Worm (Caenorhabditis elegans) whole organism, L2 larva: ENCODE results near the gene str-162.

Experiments used
- C34F6.9 ChIP-seq: fragments of 150-350 bp; optimal IDR thresholded peaks from 2 replicates; lab custom pipeline; 2014; ENCODE audit warnings: missing biosample characterization, missing genetic modification characterization
- R02D3.7 ChIP-seq: fragments of 150-350 bp; optimal IDR thresholded peaks from 2 replicates; lab custom pipeline; 2014; ENCODE audit warnings: missing biosample characterization, missing genetic modification characterization
- Y55F3AM.14 ChIP-seq: fragments of 200-800 bp; sonication (Bioruptor generic); optimal IDR thresholded peaks from 2 replicates; lab custom pipeline; 2018; ENCODE audit warnings: mild to moderate bottlenecking, missing genetic modification characterization, missing compliant biosample characterization
- ZK546.5 ChIP-seq: sonication (generic microtip); optimal IDR thresholded peaks from 2 replicates; lab custom pipeline; 2017; ENCODE audit warnings: missing biosample characterization, missing genetic modification characterization
- alr-1 ChIP-seq: fragments of 150-350 bp; optimal IDR thresholded peaks from 2 replicates; lab custom pipeline; 2014; ENCODE audit warnings: missing biosample characterization, missing genetic modification characterization
- aly-2 ChIP-seq: fragments of 150-350 bp; optimal IDR thresholded peaks from 2 replicates; lab custom pipeline; 2014; ENCODE audit warnings: missing biosample characterization, missing genetic modification characterization
- blmp-1 ChIP-seq: sonication (generic microtip); optimal IDR thresholded peaks from 2 replicates; lab custom pipeline; 2017; ENCODE audit warnings: missing genetic modification characterization, mild to moderate bottlenecking, missing compliant biosample characterization, antibody characterized with exemption, moderate library complexity; ENCODE audit not compliant: insufficient read depth
- ceh-82 ChIP-seq: fragments of 150-350 bp; optimal IDR thresholded peaks from 2 replicates; lab custom pipeline; 2014; ENCODE audit warnings: missing biosample characterization, missing genetic modification characterization
- crh-2 ChIP-seq: sonication (generic microtip); optimal IDR thresholded peaks from 2 replicates; lab custom pipeline; 2017; ENCODE audit warnings: missing biosample characterization, missing genetic modification characterization
- elt-1 ChIP-seq: fragments of 150-350 bp; optimal IDR thresholded peaks from 2 replicates; lab custom pipeline; 2014; ENCODE audit warnings: missing biosample characterization, missing genetic modification characterization
- elt-3 ChIP-seq: sonication (generic microtip); optimal IDR thresholded peaks from 2 replicates; lab custom pipeline; 2017; ENCODE audit warnings: missing biosample characterization, missing genetic modification characterization
- fos-1 ChIP-seq: fragments of 150-350 bp; optimal IDR thresholded peaks from 2 replicates; lab custom pipeline; 2014; ENCODE audit warnings: missing biosample characterization, missing genetic modification characterization
- gmeb-1 ChIP-seq: fragments of 150-350 bp; optimal IDR thresholded peaks from 2 replicates; lab custom pipeline; 2014; ENCODE audit warnings: missing biosample characterization, missing genetic modification characterization
- lin-11 ChIP-seq: fragments of 150-350 bp; sonication (generic microtip); optimal IDR thresholded peaks from 2 replicates; lab custom pipeline; 2014; ENCODE audit warnings: missing biosample characterization, missing genetic modification characterization, inconsistent platforms, mixed read lengths
- lin-13 ChIP-seq: fragments of 150-350 bp; optimal IDR thresholded peaks from 2 replicates; lab custom pipeline; 2014; ENCODE audit warnings: missing biosample characterization, missing genetic modification reagents, missing genetic modification characterization
- lin-39 ChIP-seq: fragments of 150-350 bp; optimal IDR thresholded peaks from 2 replicates; lab custom pipeline; 2014; ENCODE audit warnings: missing biosample characterization, missing genetic modification reagents, missing genetic modification characterization
- mab-5 ChIP-seq: fragments of 150-350 bp; optimal IDR thresholded peaks from 2 replicates; lab custom pipeline; 2014; ENCODE audit warnings: missing biosample characterization, missing genetic modification characterization
- mbf-1 ChIP-seq: sonication (generic microtip); optimal IDR thresholded peaks from 2 replicates; lab custom pipeline; 2017; ENCODE audit warnings: missing biosample characterization, missing genetic modification characterization
- nhr-10 ChIP-seq: sonication (generic microtip); optimal IDR thresholded peaks from 2 replicates; lab custom pipeline; 2017; ENCODE audit warnings: missing biosample characterization, missing genetic modification characterization
- nhr-12 ChIP-seq: fragments of 150-350 bp; optimal IDR thresholded peaks from 2 replicates; lab custom pipeline; 2014; ENCODE audit warnings: missing biosample characterization, missing genetic modification characterization
- nhr-21 ChIP-seq: fragments of 150-350 bp; optimal IDR thresholded peaks from 2 replicates; lab custom pipeline; 2014; ENCODE audit warnings: missing biosample characterization, missing genetic modification characterization
- nhr-23 ChIP-seq: fragments of 150-350 bp; optimal IDR thresholded peaks from 2 replicates; lab custom pipeline; 2014; ENCODE audit warnings: missing biosample characterization, missing genetic modification reagents, missing genetic modification characterization
- nhr-237 ChIP-seq: fragments of 150-350 bp; optimal IDR thresholded peaks from 2 replicates; lab custom pipeline; 2014; ENCODE audit warnings: missing biosample characterization, missing genetic modification characterization
- nhr-6 ChIP-seq: fragments of 150-350 bp; optimal IDR thresholded peaks from 2 replicates; lab custom pipeline; 2014; ENCODE audit warnings: missing biosample characterization, missing genetic modification characterization
- nhr-77 ChIP-seq: fragments of 150-350 bp; optimal IDR thresholded peaks from 2 replicates; lab custom pipeline; 2014; ENCODE audit warnings: missing biosample characterization, missing genetic modification characterization
- peb-1 ChIP-seq: fragments of 150-350 bp; optimal IDR thresholded peaks from 2 replicates; lab custom pipeline; 2014; ENCODE audit warnings: missing biosample characterization, missing genetic modification characterization
- sem-4 ChIP-seq: fragments of 150-350 bp; optimal IDR thresholded peaks from 2 replicates; lab custom pipeline; 2014; ENCODE audit warnings: missing biosample characterization, missing genetic modification reagents, missing genetic modification characterization
- skn-1 ChIP-seq: sonication (generic microtip); optimal IDR thresholded peaks from 2 replicates; lab custom pipeline; 2017; ENCODE audit warnings: missing biosample characterization, missing genetic modification characterization
- sma-3 ChIP-seq: sonication (generic microtip); optimal IDR thresholded peaks from 2 replicates; lab custom pipeline; 2016; ENCODE audit warnings: missing genetic modification reagents, missing genetic modification characterization, missing compliant biosample characterization
- sma-9 ChIP-seq, 2 experiments: fragments of 150-350 bp in 1 of 2; sonication (generic microtip) in 1 of 2; optimal IDR thresholded peaks; 2 replicates each; lab custom pipeline; 2014 to 2016; ENCODE audit warnings: missing genetic modification characterization in 2 of 2, mild to moderate bottlenecking in 1 of 2, missing biosample characterization in 1 of 2, missing compliant biosample characterization in 1 of 2, missing genetic modification reagents in 1 of 2, moderate library complexity in 1 of 2
- unc-55 ChIP-seq: fragments of 150-350 bp; sonication (generic microtip); optimal IDR thresholded peaks from 3 replicates; lab custom pipeline; 2014; ENCODE audit warnings: missing biosample characterization, missing genetic modification reagents, missing genetic modification characterization
- ztf-4 ChIP-seq: fragments of 150-350 bp; optimal IDR thresholded peaks from 2 replicates; lab custom pipeline; 2014; ENCODE audit warnings: missing biosample characterization, missing genetic modification characterization

The str-162 gene

DNA sequence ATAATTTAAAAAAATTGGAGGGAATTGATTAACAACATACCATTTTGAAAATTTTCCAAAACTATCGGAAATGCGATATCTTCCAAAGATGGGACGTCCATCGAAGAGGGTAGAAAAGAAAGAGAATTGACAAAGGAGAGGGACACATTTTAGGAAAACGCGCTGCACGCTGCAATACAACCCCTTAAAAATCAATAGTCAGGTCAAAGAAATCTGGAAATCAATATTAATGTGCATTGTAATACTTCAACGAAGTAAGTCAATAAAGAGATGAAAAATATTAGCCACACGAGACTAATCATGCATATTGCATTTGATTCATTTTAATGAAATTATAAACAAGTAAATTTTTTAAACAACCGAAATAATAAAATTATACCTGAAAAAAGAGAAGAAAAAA, 22.8 kb upstream of the str-162 start, which contains the start of gene Y9C9A.13:
Gene Y9C9A.13 (minus strand): TSS at position 101 of the 400 bp plus-strand sequence.
- TF ChIP-seq lin-11 (tag; lab: Kevin White, UChicago), result no peak
- no peak for TF ChIP-seq nhr-21 (tag; lab: Kevin White, UChicago)
- no peak for TF ChIP-seq unc-55 (GFP tag; lab: Kevin White, UChicago)
- no peak for TF ChIP-seq nhr-12 (tag; lab: Kevin White, UChicago)
- TF ChIP-seq mab-5 (tag; lab: Kevin White, UChicago), result no peak
- no peak for TF ChIP-seq nhr-23 (tag; lab: Kevin White, UChicago)
- no peak for TF ChIP-seq aly-2 (tag; lab: Kevin White, UChicago)
- no peak for TF ChIP-seq C34F6.9 (tag; lab: Kevin White, UChicago)
- TF ChIP-seq lin-39 (tag; lab: Kevin White, UChicago), result no peak
- no peak for TF ChIP-seq peb-1
- no peak for TF ChIP-seq nhr-77
- TF ChIP-seq Y55F3AM.14 (GFP tag; lab: Kevin White, UChicago), result no peak
- no peak for TF ChIP-seq nhr-10 (tag; lab: Kevin White, UChicago)
- TF ChIP-seq elt-1, result no peak
- no peak for TF ChIP-seq elt-3 (tag; lab: Kevin White, UChicago)
- no peak for TF ChIP-seq lin-13 (GFP tag; lab: Kevin White, UChicago)
- TF ChIP-seq sem-4 (tag; lab: Kevin White, UChicago), result no peak

DNA sequence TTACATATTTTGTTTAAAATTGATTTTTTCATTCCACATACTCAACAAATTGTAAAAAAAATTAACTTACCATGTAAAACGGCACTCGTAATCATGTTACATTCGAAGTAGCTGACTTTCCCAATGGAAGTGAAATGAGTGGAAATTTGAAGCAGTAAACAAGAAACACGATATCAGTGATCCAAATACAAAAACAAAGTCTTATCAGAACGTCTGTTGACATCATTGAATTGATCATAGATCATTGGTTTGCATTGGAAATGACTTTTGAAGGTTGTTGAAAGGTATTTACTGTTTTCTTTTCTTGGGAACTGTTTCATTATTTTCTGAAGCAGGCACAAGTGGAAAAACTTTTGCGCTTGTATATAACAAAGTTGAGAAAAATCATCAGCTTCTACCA, 16.2 kb upstream of the str-162 start, which contains the start of gene Y9C9A.16:
Gene Y9C9A.16 (minus strand): TSS at position 131 of the 400 bp plus-strand sequence.
- TF ChIP-seq crh-2 (tag; lab: Kevin White, UChicago) (no peak), unc-55 (GFP tag; lab: Kevin White, UChicago) (no peak), ztf-4 (tag; lab: Kevin White, UChicago) (no peak)

DNA sequence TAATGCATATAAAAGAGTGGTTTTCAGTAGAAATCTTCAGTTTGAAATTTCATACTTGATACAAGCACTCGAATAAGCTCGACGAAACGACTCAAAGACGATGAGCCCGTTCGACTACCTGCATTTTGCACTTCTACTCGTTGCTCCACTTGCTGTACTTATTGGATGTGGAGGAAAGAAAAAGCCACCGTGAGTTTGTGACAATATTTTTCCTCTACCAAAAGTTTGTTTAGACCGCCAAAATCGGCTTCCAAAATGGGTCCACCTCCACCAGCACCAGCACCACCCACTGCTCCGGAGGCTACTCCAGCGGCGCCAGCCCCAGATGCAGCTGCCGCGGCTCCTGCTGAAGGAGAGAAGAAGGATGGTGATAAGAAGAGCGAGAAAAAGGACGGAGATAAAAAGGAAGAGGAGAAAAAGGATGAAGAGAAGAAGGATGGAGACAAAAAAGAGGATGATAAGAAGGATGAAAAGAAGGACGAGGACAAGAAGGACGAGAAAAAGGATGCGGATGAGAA, 15.0 kb upstream of the str-162 start, which contains the start of gene E03H12.5:
Gene E03H12.5 (plus strand): TSS at position 51 of the 518 bp plus-strand sequence.
- TF ChIP-seq sma-3 (GFP tag; lab: Kevin White, UChicago) (no peak), unc-55 (GFP tag; lab: Kevin White, UChicago) (no peak), lin-13 (GFP tag; lab: Kevin White, UChicago) (no peak)
- TF ChIP-seq, all 48 proteins: peak for 0

- no peak for TF ChIP-seq elt-1
- no peak for TF ChIP-seq skn-1 (tag; lab: Kevin White, UChicago)
- TF ChIP-seq elt-3 (tag; lab: Kevin White, UChicago), result no peak
- TF ChIP-seq nhr-10 (tag; lab: Kevin White, UChicago), result no peak
- no peak for TF ChIP-seq lin-39 (tag; lab: Kevin White, UChicago)
- TF ChIP-seq nhr-21 (tag; lab: Kevin White, UChicago), result no peak
- TF ChIP-seq gmeb-1 (tag; lab: Kevin White, UChicago), result no peak
- TF ChIP-seq nhr-237 (tag; lab: Kevin White, UChicago), result no peak
- TF ChIP-seq Y55F3AM.14 (GFP tag; lab: Kevin White, UChicago), result no peak
- no peak for TF ChIP-seq ZK546.5
- no peak for TF ChIP-seq crh-2 (tag; lab: Kevin White, UChicago)
- no peak for TF ChIP-seq blmp-1
- no peak for TF ChIP-seq peb-1
- no peak for TF ChIP-seq sma-3 (GFP tag; lab: Kevin White, UChicago)
- TF ChIP-seq sma-9 (GFP tag; optimal IDR thresholded peaks at IDR 0.05; lab: Kevin White, UChicago), result no peak
- no peak for TF ChIP-seq sma-9 (tag; optimal IDR thresholded peaks at IDR 0.05; lab: Kevin White, UChicago)
- no peak for TF ChIP-seq mbf-1 (tag; lab: Kevin White, UChicago)
- no peak for TF ChIP-seq lin-11 (tag; lab: Kevin White, UChicago)
Observed at ce11 chrIV:4981027-4981426, 11.2 kb upstream of the str-162 start, which contains the start of gene srz-24. Gene srz-24 (minus strand): TSS chrIV:4981127.

DNA sequence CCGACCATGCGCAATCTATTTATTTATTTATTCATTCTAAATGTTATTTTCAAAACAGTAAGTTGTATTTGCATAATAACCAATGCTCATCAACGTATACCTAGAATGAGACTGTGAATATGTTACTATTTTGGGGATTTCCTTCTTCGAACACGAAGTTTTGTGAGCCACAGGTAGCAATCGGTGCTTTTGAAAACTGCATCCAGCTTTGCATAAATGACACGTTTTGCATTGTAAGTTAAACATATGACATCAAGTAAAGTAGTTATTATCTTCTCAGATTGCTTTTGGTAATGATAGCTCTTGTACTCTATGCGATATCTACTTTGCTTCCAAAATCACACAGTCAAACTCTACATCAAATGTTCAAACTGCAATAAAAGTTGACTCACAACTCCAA, 9.7 kb upstream of the str-162 start, which contains the start of gene E03H12.4:
Gene E03H12.4 (plus strand): TSS at position 120 of the 400 bp plus-strand sequence.
- TF ChIP-seq ceh-82 (tag; lab: Kevin White, UChicago) (no peak), alr-1 (tag; lab: Kevin White, UChicago) (no peak), nhr-6 (tag; lab: Kevin White, UChicago) (no peak), R02D3.7 (no peak), nhr-77 (no peak), fos-1 (tag; lab: Kevin White, UChicago) (no peak), sem-4 (tag; lab: Kevin White, UChicago) (no peak)
